Fruit fly (Drosophila melanogaster) whole organism, adult: ENCODE measurements around the gene CG12147.

ENCODE experiments used
- CG11617 ChIP-seq: fragments of 200-800 bp; sonication (Bioruptor generic); optimal IDR thresholded peaks from 2 replicates; lab custom pipeline; 2017; ENCODE audit warnings: mild to moderate bottlenecking, missing biosample characterization, missing genetic modification reagents, missing genetic modification characterization
- CG14711 ChIP-seq: fragments of 200-800 bp; sonication (Bioruptor generic); optimal IDR thresholded peaks from 2 replicates; lab custom pipeline; 2018; ENCODE audit warnings: missing biosample characterization, mild to moderate bottlenecking, missing genetic modification characterization, moderate library complexity
- CG1620 ChIP-seq: fragments of 200-800 bp; sonication (Bioruptor generic); optimal IDR thresholded peaks from 2 replicates; lab custom pipeline; 2016; ENCODE audit warnings: missing biosample characterization, missing genetic modification characterization
- CG33017 ChIP-seq: fragments of 200-800 bp; sonication (Bioruptor generic); optimal IDR thresholded peaks from 2 replicates; lab custom pipeline; 2018; ENCODE audit warnings: missing biosample characterization, mild to moderate bottlenecking, missing genetic modification characterization, moderate library complexity
- CG5204 ChIP-seq: fragments of 200-800 bp; sonication (Bioruptor generic); optimal IDR thresholded peaks from 2 replicates; lab custom pipeline; 2016; ENCODE audit warnings: missing biosample characterization, missing genetic modification characterization
- CG7045 ChIP-seq: fragments of 200-800 bp; sonication (Bioruptor generic); optimal IDR thresholded peaks from 2 replicates; lab custom pipeline; 2017; ENCODE audit warnings: missing biosample characterization, mild to moderate bottlenecking, missing genetic modification characterization
- Clk ChIP-seq: fragments of 200-800 bp; sonication (Bioruptor generic); optimal IDR thresholded peaks from 2 replicates; lab custom pipeline; 2017; ENCODE audit warnings: missing biosample characterization, missing genetic modification characterization
- Crg-1 ChIP-seq: fragments of 200-800 bp; sonication (Bioruptor generic); optimal IDR thresholded peaks from 2 replicates; lab custom pipeline; 2016; ENCODE audit warnings: missing biosample characterization, missing genetic modification characterization
- Hr96 ChIP-seq: fragments of 200-800 bp; sonication (Bioruptor generic); optimal IDR thresholded peaks from 2 replicates; lab custom pipeline; 2016; ENCODE audit warnings: missing biosample characterization, missing genetic modification characterization
- Mnt ChIP-seq: fragments of 200-800 bp; sonication (Bioruptor generic); optimal IDR thresholded peaks from 2 replicates; lab custom pipeline; 2016; ENCODE audit warnings: missing biosample characterization, mild to moderate bottlenecking, missing genetic modification characterization
- toe ChIP-seq: fragments of 200-800 bp; sonication (Bioruptor generic); optimal IDR thresholded peaks from 2 replicates; lab custom pipeline; 2016; ENCODE audit warnings: missing biosample characterization, missing genetic modification characterization

- TF ChIP-seq CG11617 (GFP tag; lab: Kevin White, UChicago) = no peak
- TF ChIP-seq Crg-1 (GFP tag; lab: Kevin White, UChicago) = no peak
- TF ChIP-seq CG33017 = no peak
- no peak for TF ChIP-seq CG1620
- TF ChIP-seq Mnt (GFP tag; lab: Kevin White, UChicago) = no peak
- TF ChIP-seq toe = no peak
- TF ChIP-seq CG5204 = no peak
- TF ChIP-seq CG7045 (GFP tag; lab: Kevin White, UChicago) = no peak
- no peak for TF ChIP-seq Hr96 (GFP tag; lab: Kevin White, UChicago)
- no peak for TF ChIP-seq CG14711 (tag; lab: Kevin White, UChicago)
- TF ChIP-seq Clk = no peak
Observed at dm6 chr3R:5427157-5427556, at the start of gene CG12147.
